Worm (Caenorhabditis elegans): ENCODE results near the gene tag-209.

DNA sequence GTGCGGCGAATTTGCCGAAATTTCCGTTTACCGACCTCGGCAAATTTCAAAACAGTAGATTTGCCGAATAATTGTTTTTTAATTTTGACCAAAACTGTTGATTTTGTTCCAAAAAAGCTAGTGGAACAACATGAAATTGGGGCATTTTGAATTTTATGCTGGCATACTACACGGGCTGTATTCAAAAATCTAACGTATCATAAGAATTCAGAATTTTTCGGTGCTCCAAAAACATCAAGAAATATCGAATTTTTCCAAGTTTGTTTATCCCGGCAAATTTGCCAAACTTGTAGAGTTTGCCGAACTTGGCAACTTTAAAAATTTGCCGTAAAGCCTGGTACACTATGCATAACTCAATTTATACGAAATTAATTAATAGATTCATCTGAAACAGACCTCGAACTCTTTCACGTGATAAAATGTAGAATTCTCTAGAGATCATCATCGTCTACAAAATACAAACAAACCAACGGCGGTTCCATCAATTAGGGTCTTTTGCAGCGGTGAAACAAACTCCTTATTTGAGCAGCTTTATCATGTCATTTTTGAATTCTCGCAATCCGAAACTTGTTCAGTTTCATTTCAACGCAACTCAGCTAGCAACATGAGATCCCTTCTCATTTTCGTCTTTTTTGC, 21.7 kb downstream of the tag-209 start, which contains the start of gene R06F6.14:
- TF ChIP-seq tab-1 (GFP tag; IDR thresholded peaks at IDR 0.05) (no peak), ztf-23 (GFP tag; IDR thresholded peaks at IDR 0.05) (no peak), med-1 (GFP tag; optimal IDR thresholded peaks at IDR 0.05; ENCODE audit: insufficient read depth) (no peak)
